Fruit fly (Drosophila melanogaster): ENCODE measurements around the gene Hmgcl.

The Hmgcl gene

DNA sequence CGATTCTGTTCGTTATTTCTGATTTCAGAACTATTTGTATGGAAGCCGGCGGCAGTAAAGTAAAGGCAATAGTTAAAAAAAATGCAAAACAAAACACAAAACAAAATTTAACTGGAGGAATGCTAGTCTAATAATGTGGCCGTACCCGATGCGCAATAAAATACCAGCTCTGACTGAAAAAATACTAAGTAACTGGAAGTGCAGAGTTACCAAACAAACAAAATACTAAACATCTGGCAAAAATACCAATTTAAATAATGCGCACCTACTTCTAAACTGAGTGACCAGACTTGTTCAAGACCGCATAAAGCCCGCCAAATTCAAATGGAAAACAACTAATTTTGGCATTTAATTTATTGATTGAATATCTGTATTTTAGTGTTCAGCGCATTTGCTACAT, 46.2 kb upstream of the Hmgcl start, which contains the start of gene Wee1 (continued):
- TF ChIP-seq CG16815 (GFP tag; optimal IDR thresholded peaks at IDR 0.05) (no peak), Jarid2 (GFP tag; optimal IDR thresholded peaks at IDR 0.05) (no peak), sc (optimal IDR thresholded peaks at IDR 0.05) (no peak), sc (GFP tag; optimal IDR thresholded peaks at IDR 0.05) (no peak), CG7839 (tag; optimal IDR thresholded peaks at IDR 0.05) (no peak), Xrp1 (GFP tag; IDR thresholded peaks at IDR 0.05) (no peak), pho (GFP tag; optimal IDR thresholded peaks at IDR 0.05) (no peak), Hmx (GFP tag; optimal IDR thresholded peaks at IDR 0.05) (no peak), CG31388 (GFP tag; optimal IDR thresholded peaks at IDR 0.05) (no peak), tll (GFP tag; optimal IDR thresholded peaks at IDR 0.05) (no peak), CG17612 (GFP tag; IDR thresholded peaks at IDR 0.05) (no peak), CG13775 (GFP tag; optimal IDR thresholded peaks at IDR 0.05) (no peak), al (GFP tag; IDR thresholded peaks at IDR 0.05) (no peak), Dip3 (GFP tag; optimal IDR thresholded peaks at IDR 0.05) (no peak), CG13287 (GFP tag; IDR thresholded peaks at IDR 0.05; ENCODE audit: partially characterized antibody) (peak; percentile 32; the same call in 1 of the 2 replicates), so (GFP tag; IDR thresholded peaks at IDR 0.05) (no peak), HmgZ (tag; optimal IDR thresholded peaks at IDR 0.05) (peak; percentile 84), onecut (GFP tag; IDR thresholded peaks at IDR 0.05) (no peak), ERR (GFP tag; optimal IDR thresholded peaks at IDR 0.05) (no peak), CG6683 (GFP tag; optimal IDR thresholded peaks at IDR 0.05) (no peak), Hr51 (GFP tag; optimal IDR thresholded peaks at IDR 0.05) (no peak), luna (GFP tag; optimal IDR thresholded peaks at IDR 0.05) (no peak), org-1 (GFP tag; optimal IDR thresholded peaks at IDR 0.05) (no peak), CG12219 (GFP tag; optimal IDR thresholded peaks at IDR 0.05) (no peak), bsh (GFP tag; optimal IDR thresholded peaks at IDR 0.05) (no peak), CG33557 (GFP tag; optimal IDR thresholded peaks at IDR 0.05) (no peak), HLH4C (GFP tag; IDR thresholded peaks at IDR 0.05; ENCODE audit: partially characterized antibody) (no peak), CG7786 (GFP tag; optimal IDR thresholded peaks at IDR 0.05) (no peak), CG14710 (tag; optimal IDR thresholded peaks at IDR 0.05) (peak; percentile 58), da (GFP tag; optimal IDR thresholded peaks at IDR 0.05) (no peak), CG4360 (GFP tag; IDR thresholded peaks at IDR 0.05) (no peak), ro (GFP tag; IDR thresholded peaks at IDR 0.05) (no peak), CG9727 (GFP tag; optimal IDR thresholded peaks at IDR 0.05) (no peak), dm (GFP tag; optimal IDR thresholded peaks at IDR 0.05) (peak; percentile 52), E2f2 (GFP tag; IDR thresholded peaks at IDR 0.05) (peak; percentile 97), Atf6 (GFP tag; IDR thresholded peaks at IDR 0.05) (no peak), Blimp-1 (GFP tag; optimal IDR thresholded peaks at IDR 0.05) (no peak), schlank (tag; optimal IDR thresholded peaks at IDR 0.05) (no peak), CG2712 (tag; optimal IDR thresholded peaks at IDR 0.05) (peak; percentile 21), CG4282 (GFP tag; optimal IDR thresholded peaks at IDR 0.05) (no peak), Ets65A (GFP tag) (no peak), Hr3 (GFP tag; optimal IDR thresholded peaks at IDR 0.05) (no peak), Bdp1 (GFP tag; optimal IDR thresholded peaks at IDR 0.05) (no peak), CG30403 (GFP tag; optimal IDR thresholded peaks at IDR 0.05) (no peak), CG11093 (GFP tag; IDR thresholded peaks at IDR 0.05) (no peak), CG4617 (GFP tag; optimal IDR thresholded peaks at IDR 0.05; ENCODE audit: borderline replicate concordance) (peak; percentile 78), CTCF (GFP tag; optimal IDR thresholded peaks at IDR 0.05) (no peak), Ssrp (tag; optimal IDR thresholded peaks at IDR 0.05) (no peak), Sox100B (GFP tag; optimal IDR thresholded peaks at IDR 0.05) (no peak), CG10959 (GFP tag; IDR thresholded peaks at IDR 0.05) (no peak), odd (GFP tag; optimal IDR thresholded peaks at IDR 0.05) (no peak), CG9609 (GFP tag; optimal IDR thresholded peaks at IDR 0.05) (no peak), zfh2 (GFP tag; optimal IDR thresholded peaks at IDR 0.05) (no peak)
